Worm (Caenorhabditis elegans) whole organism, L2 larva: ENCODE results near the gene str-56.

Source experiments
- C34F6.9 ChIP-seq: fragments of 150-350 bp; optimal IDR thresholded peaks from 2 replicates; lab custom pipeline; 2014; ENCODE audit warnings: missing biosample characterization, missing genetic modification characterization
- F13H6.1 ChIP-seq: sonication (generic microtip); optimal IDR thresholded peaks from 2 replicates; lab custom pipeline; 2016; ENCODE audit warnings: missing genetic modification characterization, missing compliant biosample characterization
- R02D3.7 ChIP-seq: fragments of 150-350 bp; optimal IDR thresholded peaks from 2 replicates; lab custom pipeline; 2014; ENCODE audit warnings: missing biosample characterization, missing genetic modification characterization
- Y55F3AM.14 ChIP-seq: fragments of 200-800 bp; sonication (Bioruptor generic); optimal IDR thresholded peaks from 2 replicates; lab custom pipeline; 2018; ENCODE audit warnings: mild to moderate bottlenecking, missing genetic modification characterization, missing compliant biosample characterization
- ZK546.5 ChIP-seq: sonication (generic microtip); optimal IDR thresholded peaks from 2 replicates; lab custom pipeline; 2017; ENCODE audit warnings: missing biosample characterization, missing genetic modification characterization
- alr-1 ChIP-seq: fragments of 150-350 bp; optimal IDR thresholded peaks from 2 replicates; lab custom pipeline; 2014; ENCODE audit warnings: missing biosample characterization, missing genetic modification characterization
- aly-2 ChIP-seq: fragments of 150-350 bp; optimal IDR thresholded peaks from 2 replicates; lab custom pipeline; 2014; ENCODE audit warnings: missing biosample characterization, missing genetic modification characterization
- ama-1 ChIP-seq: fragments of 150-350 bp; optimal IDR thresholded peaks from 2 replicates; lab custom pipeline; 2018; ENCODE audit warnings: inconsistent platforms
- blmp-1 ChIP-seq: sonication (generic microtip); optimal IDR thresholded peaks from 2 replicates; lab custom pipeline; 2017; ENCODE audit warnings: missing genetic modification characterization, mild to moderate bottlenecking, missing compliant biosample characterization, antibody characterized with exemption, moderate library complexity; ENCODE audit not compliant: insufficient read depth
- ceh-16 ChIP-seq: fragments of 150-350 bp; optimal IDR thresholded peaks from 2 replicates; lab custom pipeline; 2014; ENCODE audit warnings: missing biosample characterization, missing genetic modification characterization
- ceh-82 ChIP-seq: fragments of 150-350 bp; optimal IDR thresholded peaks from 2 replicates; lab custom pipeline; 2014; ENCODE audit warnings: missing biosample characterization, missing genetic modification characterization
- crh-2 ChIP-seq: sonication (generic microtip); optimal IDR thresholded peaks from 2 replicates; lab custom pipeline; 2017; ENCODE audit warnings: missing biosample characterization, missing genetic modification characterization
- dmd-4 ChIP-seq: sonication (generic microtip); optimal IDR thresholded peaks from 2 replicates; lab custom pipeline; 2017; ENCODE audit warnings: missing biosample characterization, missing genetic modification characterization
- egl-27 ChIP-seq: sonication (generic microtip); optimal IDR thresholded peaks from 3 replicates; lab custom pipeline; 2017; ENCODE audit warnings: missing biosample characterization, missing genetic modification reagents, missing genetic modification characterization
- elt-1 ChIP-seq: fragments of 150-350 bp; optimal IDR thresholded peaks from 2 replicates; lab custom pipeline; 2014; ENCODE audit warnings: missing biosample characterization, missing genetic modification characterization
- elt-3 ChIP-seq: sonication (generic microtip); optimal IDR thresholded peaks from 2 replicates; lab custom pipeline; 2017; ENCODE audit warnings: missing biosample characterization, missing genetic modification characterization
- gmeb-1 ChIP-seq: fragments of 150-350 bp; optimal IDR thresholded peaks from 2 replicates; lab custom pipeline; 2014; ENCODE audit warnings: missing biosample characterization, missing genetic modification characterization
- lin-13 ChIP-seq: fragments of 150-350 bp; optimal IDR thresholded peaks from 2 replicates; lab custom pipeline; 2014; ENCODE audit warnings: missing biosample characterization, missing genetic modification reagents, missing genetic modification characterization
- lin-39 ChIP-seq: fragments of 150-350 bp; optimal IDR thresholded peaks from 2 replicates; lab custom pipeline; 2014; ENCODE audit warnings: missing biosample characterization, missing genetic modification reagents, missing genetic modification characterization
- mbf-1 ChIP-seq: sonication (generic microtip); optimal IDR thresholded peaks from 2 replicates; lab custom pipeline; 2017; ENCODE audit warnings: missing biosample characterization, missing genetic modification characterization
- mdl-1 ChIP-seq, 2 experiments: fragments of 150-350 bp in 1 of 2; sonication (generic microtip) in 1 of 2; optimal IDR thresholded peaks; 2 replicates each; lab custom pipeline; 2017; ENCODE audit warnings: missing biosample characterization in 2 of 2, missing genetic modification characterization in 2 of 2
- nhr-10 ChIP-seq: sonication (generic microtip); optimal IDR thresholded peaks from 2 replicates; lab custom pipeline; 2017; ENCODE audit warnings: missing biosample characterization, missing genetic modification characterization
- nhr-11 ChIP-seq: fragments of 150-350 bp; optimal IDR thresholded peaks from 2 replicates; lab custom pipeline; 2014; ENCODE audit warnings: missing biosample characterization, missing genetic modification characterization
- nhr-12 ChIP-seq: fragments of 150-350 bp; optimal IDR thresholded peaks from 2 replicates; lab custom pipeline; 2014; ENCODE audit warnings: missing biosample characterization, missing genetic modification characterization
- nhr-129 ChIP-seq: fragments of 150-350 bp; optimal IDR thresholded peaks from 2 replicates; lab custom pipeline; 2014; ENCODE audit warnings: missing biosample characterization, missing genetic modification characterization
- nhr-237 ChIP-seq: fragments of 150-350 bp; optimal IDR thresholded peaks from 2 replicates; lab custom pipeline; 2014; ENCODE audit warnings: missing biosample characterization, missing genetic modification characterization
- nhr-25 ChIP-seq: fragments of 150-350 bp; sonication (generic microtip); optimal IDR thresholded peaks from 3 replicates; lab custom pipeline; 2014; ENCODE audit warnings: missing biosample characterization, missing genetic modification characterization
- nhr-6 ChIP-seq: fragments of 150-350 bp; optimal IDR thresholded peaks from 2 replicates; lab custom pipeline; 2014; ENCODE audit warnings: missing biosample characterization, missing genetic modification characterization
- nhr-77 ChIP-seq: fragments of 150-350 bp; optimal IDR thresholded peaks from 2 replicates; lab custom pipeline; 2014; ENCODE audit warnings: missing biosample characterization, missing genetic modification characterization
- peb-1 ChIP-seq: fragments of 150-350 bp; optimal IDR thresholded peaks from 2 replicates; lab custom pipeline; 2014; ENCODE audit warnings: missing biosample characterization, missing genetic modification characterization
- skn-1 ChIP-seq: sonication (generic microtip); optimal IDR thresholded peaks from 2 replicates; lab custom pipeline; 2017; ENCODE audit warnings: missing biosample characterization, missing genetic modification characterization
- sma-3 ChIP-seq: sonication (generic microtip); optimal IDR thresholded peaks from 2 replicates; lab custom pipeline; 2016; ENCODE audit warnings: missing genetic modification reagents, missing genetic modification characterization, missing compliant biosample characterization
- sma-9 ChIP-seq, 2 experiments: fragments of 150-350 bp in 1 of 2; sonication (generic microtip) in 1 of 2; optimal IDR thresholded peaks; 2 replicates each; lab custom pipeline; 2014 to 2016; ENCODE audit warnings: missing genetic modification characterization in 2 of 2, mild to moderate bottlenecking in 1 of 2, missing biosample characterization in 1 of 2, missing compliant biosample characterization in 1 of 2, missing genetic modification reagents in 1 of 2, moderate library complexity in 1 of 2
- snpc-4 ChIP-seq: fragments of 150-350 bp; optimal IDR thresholded peaks from 2 replicates; lab custom pipeline; 2014; ENCODE audit warnings: missing biosample characterization, missing genetic modification characterization
- unc-39 ChIP-seq: fragments of 150-350 bp; optimal IDR thresholded peaks from 2 replicates; lab custom pipeline; 2014; ENCODE audit warnings: missing biosample characterization, missing genetic modification characterization
- unc-55 ChIP-seq: fragments of 150-350 bp; sonication (generic microtip); optimal IDR thresholded peaks from 3 replicates; lab custom pipeline; 2014; ENCODE audit warnings: missing biosample characterization, missing genetic modification reagents, missing genetic modification characterization
- unc-62 ChIP-seq: fragments of 150-350 bp; optimal IDR thresholded peaks from 2 replicates; lab custom pipeline; 2014; ENCODE audit warnings: missing biosample characterization, missing genetic modification reagents, missing genetic modification characterization
- ztf-1 ChIP-seq: fragments of 200-800 bp; sonication (Bioruptor generic); conservative IDR thresholded peaks from 2 replicates; pipeline ENCODE4 v1.3.6; 2022; ENCODE audit warnings: missing genetic modification characterization, missing compliant biosample characterization
- ztf-11 ChIP-seq: sonication (generic microtip); optimal IDR thresholded peaks from 2 replicates; lab custom pipeline; 2017; ENCODE audit warnings: missing biosample characterization, missing genetic modification characterization

The str-56 gene

ce11 chrV:15917458-15917857 lies 45.1 kb downstream of the str-56 start, which contains the start of gene F35E8.9:
TSS of gene F35E8.9 (minus strand) at chrV:15917558.
- no peak for TF ChIP-seq blmp-1 (tag; lab: Kevin White, UChicago)
- TF ChIP-seq mbf-1 (tag; lab: Kevin White, UChicago), result no peak
- TF ChIP-seq nhr-129 (tag; lab: Kevin White, UChicago), result no peak
- no peak for TF ChIP-seq crh-2
- no peak for TF ChIP-seq nhr-237
- TF ChIP-seq nhr-12 (tag; lab: Kevin White, UChicago), result no peak
- TF ChIP-seq peb-1 (tag; lab: Kevin White, UChicago), result no peak
- TF ChIP-seq lin-39 (tag; lab: Kevin White, UChicago), result no peak
- TF ChIP-seq nhr-77 (tag; lab: Kevin White, UChicago), result no peak
- no peak for TF ChIP-seq C34F6.9 (tag; lab: Kevin White, UChicago)
- TF ChIP-seq ztf-1 (GFP tag; lab: Robert Waterston, UW), result no peak
- no peak for TF ChIP-seq unc-55 (GFP tag; lab: Kevin White, UChicago)
- TF ChIP-seq elt-1 (tag; lab: Kevin White, UChicago), result no peak
- no peak for TF ChIP-seq elt-3
- TF ChIP-seq nhr-6 (tag; lab: Kevin White, UChicago), result no peak
- TF ChIP-seq alr-1 (tag; lab: Kevin White, UChicago), result no peak
- no peak for TF ChIP-seq sma-9 (GFP tag; optimal IDR thresholded peaks at IDR 0.05; lab: Kevin White, UChicago)
- no peak for TF ChIP-seq sma-9 (tag; optimal IDR thresholded peaks at IDR 0.05; lab: Kevin White, UChicago)
- no peak for TF ChIP-seq mdl-1 (tag; optimal IDR thresholded peaks at IDR 0.05; lab: Kevin White, UChicago)

DNA sequence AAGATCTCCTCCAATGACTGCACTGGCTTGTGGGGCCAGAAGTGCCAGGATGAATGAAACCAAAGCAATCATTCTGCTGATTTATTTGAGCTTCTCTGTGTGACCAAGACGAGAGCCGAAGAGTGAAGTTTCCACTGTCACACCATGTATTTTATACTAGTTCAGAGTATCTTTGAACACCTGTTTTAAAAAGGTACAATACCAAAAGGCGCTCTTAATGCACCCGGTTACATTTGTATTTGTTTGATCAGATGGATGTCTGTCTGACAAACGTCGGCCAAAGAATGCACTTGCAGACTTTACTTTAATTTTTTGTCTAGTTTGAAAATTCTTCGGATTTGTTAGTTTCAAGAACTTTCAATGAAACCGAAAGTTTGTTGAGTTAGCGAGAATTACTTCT lies 47.9 kb downstream of the str-56 start, which contains the start of gene F35E8.10:
Gene F35E8.10 (minus strand): TSS at position 101 of the 400 bp plus-strand sequence.
- TF ChIP-seq ZK546.5 (tag; lab: Kevin White, UChicago), result no peak
- no peak for TF ChIP-seq R02D3.7 (tag; lab: Kevin White, UChicago)
- no peak for TF ChIP-seq elt-3
- TF ChIP-seq sma-3 (GFP tag; lab: Kevin White, UChicago), result no peak
- TF ChIP-seq lin-13, result no peak
- no peak for TF ChIP-seq nhr-11
- TF ChIP-seq aly-2, result no peak
- TF ChIP-seq egl-27, result no peak
- TF ChIP-seq crh-2, result no peak
- no peak for TF ChIP-seq mbf-1 (tag; lab: Kevin White, UChicago)
- no peak for TF ChIP-seq ama-1 (lab: Kevin White, UChicago)
- no peak for TF ChIP-seq dmd-4 (tag; lab: Kevin White, UChicago)
- no peak for TF ChIP-seq skn-1 (tag; lab: Kevin White, UChicago)
- no peak for TF ChIP-seq F13H6.1 (tag; lab: Kevin White, UChicago)
- TF ChIP-seq snpc-4 (tag; lab: Kevin White, UChicago), result no peak
- TF ChIP-seq ztf-1 (GFP tag; lab: Robert Waterston, UW), result no peak
- TF ChIP-seq nhr-25 (tag; lab: Kevin White, UChicago), result no peak

- TF ChIP-seq unc-62 (GFP tag; lab: Kevin White, UChicago) (no peak), lin-39 (tag; lab: Kevin White, UChicago) (no peak), unc-39 (no peak), Y55F3AM.14 (GFP tag; lab: Kevin White, UChicago) (no peak), nhr-10 (tag; lab: Kevin White, UChicago) (no peak), blmp-1 (tag; lab: Kevin White, UChicago) (no peak), ceh-82 (tag; lab: Kevin White, UChicago) (no peak), lin-13 (no peak), mdl-1 (tag; optimal IDR thresholded peaks at IDR 0.05; lab: Kevin White, UChicago) (no peak), gmeb-1 (tag; lab: Kevin White, UChicago) (no peak), ztf-1 (GFP tag; lab: Robert Waterston, UW) (no peak), alr-1 (tag; lab: Kevin White, UChicago) (no peak), nhr-237 (no peak), ztf-11 (tag; lab: Kevin White, UChicago) (no peak), ceh-16 (no peak)
These were observed 48.7 kb downstream of the str-56 start, which contains the start of gene cdr-1 for ce11 chrV:15921102-15921501. TSS of gene cdr-1 (plus strand) at chrV:15921309.
